Fruit fly (Drosophila melanogaster) whole organism, embryonic: ENCODE measurements around the gene Fbw5.
A peak's percentile ranks its signal among the peaks of the same experiment; 100 is the strongest.

ENCODE experiments used
- CG10209 ChIP-seq: fragments of 200-800 bp; sonication (Bioruptor generic); optimal IDR thresholded peaks from 3 replicates; lab custom pipeline; 2017; ENCODE audit warnings: missing biosample characterization, mild to moderate bottlenecking, missing genetic modification characterization, missing genetic modification reagents
- CG10543 ChIP-seq: fragments of 200-800 bp; sonication (Bioruptor generic); optimal IDR thresholded peaks from 3 replicates; lab custom pipeline; 2017; ENCODE audit warnings: missing biosample characterization, mild to moderate bottlenecking, missing genetic modification characterization, moderate library complexity
- CG11504 ChIP-seq: fragments of 200-800 bp; sonication (Bioruptor generic); optimal IDR thresholded peaks from 3 replicates; lab custom pipeline; 2019; ENCODE audit warnings: missing biosample characterization, mild to moderate bottlenecking, missing genetic modification characterization, moderate library complexity
- CG12236 ChIP-seq: fragments of 200-800 bp; sonication (Bioruptor generic); optimal IDR thresholded peaks from 2 replicates; lab custom pipeline; 2016; ENCODE audit warnings: missing biosample characterization, missing genetic modification characterization
- CG13296 ChIP-seq: fragments of 200-800 bp; sonication (Bioruptor generic); optimal IDR thresholded peaks from 3 replicates; lab custom pipeline; 2018; ENCODE audit warnings: missing biosample characterization, mild to moderate bottlenecking, missing genetic modification characterization
- CG15601 ChIP-seq: fragments of 200-800 bp; sonication (Bioruptor generic); optimal IDR thresholded peaks from 3 replicates; lab custom pipeline; 2019; ENCODE audit warnings: missing biosample characterization, mild to moderate bottlenecking, missing genetic modification characterization, moderate library complexity
- CG16779 ChIP-seq: fragments of 200-800 bp; sonication (Bioruptor generic); IDR thresholded peaks from 2 replicates; pipeline ENCODE4 v1.3.6; 2022; ENCODE audit warnings: missing biosample characterization, missing genetic modification characterization
- CG17328 ChIP-seq: fragments of 200-800 bp; sonication (Bioruptor generic); IDR thresholded peaks from 2 replicates; pipeline ENCODE4 v1.3.6; 2022; ENCODE audit warnings: missing biosample characterization, missing genetic modification characterization
- CG17612 ChIP-seq: fragments of 200-800 bp; sonication (Bioruptor generic); IDR thresholded peaks from 2 replicates; pipeline ENCODE4 v1.3.6; 2022; ENCODE audit warnings: missing biosample characterization, missing genetic modification characterization
- CG1832 ChIP-seq: fragments of 200-800 bp; sonication (Bioruptor generic); optimal IDR thresholded peaks from 2 replicates; lab custom pipeline; 2017; ENCODE audit warnings: missing biosample characterization, mild to moderate bottlenecking, missing genetic modification characterization, inconsistent platforms
- CG18619 ChIP-seq: fragments of 200-800 bp; sonication (Bioruptor generic); optimal IDR thresholded peaks from 3 replicates; lab custom pipeline; 2017; ENCODE audit warnings: missing biosample characterization, mild to moderate bottlenecking, missing genetic modification characterization
- CG30020 ChIP-seq: fragments of 200-800 bp; optimal IDR thresholded peaks from 2 replicates; lab custom pipeline; 2019; ENCODE audit warnings: missing biosample characterization, mild to moderate bottlenecking, missing genetic modification characterization, moderate library complexity
- CG30403 ChIP-seq: fragments of 200-800 bp; sonication (Bioruptor generic); optimal IDR thresholded peaks from 3 replicates; lab custom pipeline; 2016; ENCODE audit warnings: missing biosample characterization, missing genetic modification characterization
- CG4328 ChIP-seq: fragments of 200-800 bp; sonication (Bioruptor generic); optimal IDR thresholded peaks from 3 replicates; lab custom pipeline; 2017; ENCODE audit warnings: missing biosample characterization, missing genetic modification reagents, missing genetic modification characterization
- CG5180 ChIP-seq: fragments of 200-800 bp; sonication (Bioruptor generic); optimal IDR thresholded peaks from 3 replicates; lab custom pipeline; 2017; ENCODE audit warnings: missing biosample characterization, missing genetic modification characterization, mild to moderate bottlenecking, moderate library complexity, missing genetic modification reagents
- CG6654 ChIP-seq: fragments of 200-800 bp; sonication (Bioruptor generic); optimal IDR thresholded peaks from 2 replicates; lab custom pipeline; 2017; ENCODE audit warnings: missing biosample characterization, mild to moderate bottlenecking, missing genetic modification characterization
- D19B ChIP-seq: fragments of 200-800 bp; sonication (Bioruptor generic); optimal IDR thresholded peaks from 2 replicates; lab custom pipeline; 2017; ENCODE audit warnings: missing biosample characterization, mild to moderate bottlenecking, missing genetic modification characterization
- Dad ChIP-seq: fragments of 200-800 bp; sonication (Bioruptor generic); optimal IDR thresholded peaks from 3 replicates; lab custom pipeline; 2016; ENCODE audit warnings: missing biosample characterization, missing genetic modification characterization
- Dfd ChIP-seq, 2 experiments: fragments of >200 bp; optimal IDR thresholded peaks; 2 replicates each; lab custom pipeline; 2017; ENCODE audit warnings: missing biosample characterization in 2 of 2, missing genetic modification characterization in 2 of 2
- Drgx ChIP-seq: fragments of 200-800 bp; sonication (Bioruptor generic); IDR thresholded peaks from 2 replicates; pipeline ENCODE4 v1.3.6; 2022; ENCODE audit warnings: missing biosample characterization, missing genetic modification characterization
- ERR ChIP-seq: fragments of 200-800 bp; sonication (Bioruptor generic); optimal IDR thresholded peaks from 2 replicates; lab custom pipeline; 2016; ENCODE audit warnings: missing biosample characterization, missing genetic modification characterization
- Eip74EF ChIP-seq, 2 experiments: fragments of 200-800 bp in 1 of 2; fragments of >200 bp in 1 of 2; sonication (Bioruptor generic) in 1 of 2; optimal IDR thresholded peaks; 2 replicates each; lab custom pipeline; 2017 to 2019; ENCODE audit warnings: missing biosample characterization in 2 of 2, missing genetic modification characterization in 2 of 2, mild to moderate bottlenecking in 1 of 2, moderate library complexity in 1 of 2
- Elba2 ChIP-seq: fragments of 200-800 bp; sonication (Bioruptor generic); optimal IDR thresholded peaks from 3 replicates; lab custom pipeline; 2016; ENCODE audit warnings: missing biosample characterization, missing genetic modification characterization
- Hr51 ChIP-seq, 2 experiments: fragments of 200-800 bp; sonication (Bioruptor generic); optimal IDR thresholded peaks; 2 replicates in 1 of 2; 3 replicates in 1 of 2; lab custom pipeline; 2016 to 2018; ENCODE audit warnings: missing biosample characterization in 2 of 2, missing genetic modification characterization in 2 of 2, mild to moderate bottlenecking in 1 of 2, moderate library complexity in 1 of 2
- Hsf ChIP-seq: fragments of 200-800 bp; sonication (Bioruptor generic); optimal IDR thresholded peaks from 3 replicates; lab custom pipeline; 2016; ENCODE audit warnings: missing biosample characterization, missing genetic modification characterization
- Med ChIP-seq: fragments of 200-800 bp; sonication (Bioruptor generic); peaks from one replicate; lab custom pipeline; 2016; ENCODE audit warnings: missing biosample characterization, missing genetic modification characterization, mild to moderate bottlenecking, inconsistent platforms, moderate library complexity
- Rx ChIP-seq: fragments of 200-800 bp; sonication (Bioruptor generic); IDR thresholded peaks from 2 replicates; pipeline ENCODE4 v1.3.6; 2022; ENCODE audit warnings: missing biosample characterization, missing genetic modification characterization
- TFAM ChIP-seq: fragments of 200-800 bp; sonication (Bioruptor generic); optimal IDR thresholded peaks from 2 replicates; lab custom pipeline; 2017; ENCODE audit warnings: missing biosample characterization, missing genetic modification characterization, inconsistent platforms
- ac ChIP-seq: fragments of 200-800 bp; sonication (Bioruptor generic); optimal IDR thresholded peaks from 3 replicates; lab custom pipeline; 2017; ENCODE audit warnings: missing biosample characterization, mild to moderate bottlenecking, missing genetic modification characterization
- al ChIP-seq: fragments of 200-800 bp; sonication (Bioruptor generic); IDR thresholded peaks from 2 replicates; pipeline ENCODE4 v1.3.6; 2022; ENCODE audit warnings: missing biosample characterization, missing genetic modification characterization
- ase ChIP-seq: fragments of 200-800 bp; sonication (Bioruptor generic); IDR thresholded peaks from 3 replicates; pipeline ENCODE4 v1.3.6; 2022; ENCODE audit warnings: missing biosample characterization, missing genetic modification characterization
- caup ChIP-seq: fragments of 200-800 bp; sonication (Bioruptor generic); optimal IDR thresholded peaks from 3 replicates; lab custom pipeline; 2017; ENCODE audit warnings: missing biosample characterization, mild to moderate bottlenecking, missing genetic modification characterization, moderate library complexity; ENCODE audit not compliant: severe bottlenecking
- croc ChIP-seq: fragments of 200-800 bp; sonication (Bioruptor generic); conservative IDR thresholded peaks from 3 replicates; pipeline ENCODE4 v1.3.6; 2022; ENCODE audit warnings: missing biosample characterization, missing genetic modification characterization
- crp ChIP-seq, 2 experiments: fragments of 200-800 bp; sonication (Bioruptor generic); optimal IDR thresholded peaks; 2 replicates in 1 of 2; 3 replicates in 1 of 2; lab custom pipeline; 2017; ENCODE audit warnings: missing biosample characterization in 2 of 2, missing genetic modification characterization in 2 of 2, mild to moderate bottlenecking in 1 of 2, moderate library complexity in 1 of 2
- da ChIP-seq: fragments of 200-800 bp; sonication (Bioruptor generic); optimal IDR thresholded peaks from 2 replicates; lab custom pipeline; 2016; ENCODE audit warnings: missing biosample characterization, missing genetic modification characterization
- eve ChIP-seq, 2 experiments: fragments of >200 bp; optimal IDR thresholded peaks; 2 replicates each; lab custom pipeline; 2017; ENCODE audit warnings: missing biosample characterization in 2 of 2, missing genetic modification characterization in 2 of 2
- fu2 ChIP-seq: fragments of 200-800 bp; sonication (Bioruptor generic); optimal IDR thresholded peaks from 2 replicates; lab custom pipeline; 2016; ENCODE audit warnings: missing biosample characterization, missing genetic modification characterization
- hb ChIP-seq: fragments of 200-800 bp; sonication (Bioruptor generic); IDR thresholded peaks from 3 replicates; pipeline ENCODE4 v1.3.6; 2022; ENCODE audit warnings: missing biosample characterization, missing genetic modification characterization; ENCODE audit not compliant: partially characterized antibody
- jumu ChIP-seq: fragments of 200-800 bp; sonication (Bioruptor generic); optimal IDR thresholded peaks from 3 replicates; lab custom pipeline; 2016; ENCODE audit warnings: missing biosample characterization, missing genetic modification characterization
- lab ChIP-seq: fragments of 200-800 bp; sonication (Bioruptor generic); optimal IDR thresholded peaks from 3 replicates; lab custom pipeline; 2017; ENCODE audit warnings: missing biosample characterization, missing genetic modification characterization, mild to moderate bottlenecking, moderate library complexity, missing genetic modification reagents
- lmd ChIP-seq: fragments of 200-800 bp; sonication (Bioruptor generic); IDR thresholded peaks from 2 replicates; pipeline ENCODE4 v1.3.6; 2022; ENCODE audit warnings: missing biosample characterization, missing genetic modification characterization
- mld ChIP-seq: fragments of 200-800 bp; sonication (Bioruptor generic); IDR thresholded peaks from 3 replicates; pipeline ENCODE4 v1.3.6; 2022; ENCODE audit warnings: missing biosample characterization, missing genetic modification characterization; ENCODE audit not compliant: partially characterized antibody
- nmo ChIP-seq: fragments of 200-800 bp; sonication (Bioruptor generic); optimal IDR thresholded peaks from 2 replicates; lab custom pipeline; 2018; ENCODE audit warnings: missing biosample characterization, mild to moderate bottlenecking, missing genetic modification characterization, moderate library complexity
- org-1 ChIP-seq: fragments of 200-800 bp; sonication (Bioruptor generic); optimal IDR thresholded peaks from 2 replicates; lab custom pipeline; 2017; ENCODE audit warnings: missing biosample characterization, missing genetic modification characterization
- pita ChIP-seq: fragments of 200-800 bp; sonication (Bioruptor generic); optimal IDR thresholded peaks from 2 replicates; lab custom pipeline; 2017; ENCODE audit warnings: missing biosample characterization, mild to moderate bottlenecking, missing genetic modification characterization
- ro ChIP-seq: fragments of 200-800 bp; sonication (Bioruptor generic); IDR thresholded peaks from 2 replicates; pipeline ENCODE4 v1.3.6; 2022; ENCODE audit warnings: missing biosample characterization, missing genetic modification characterization
- vvl ChIP-seq: fragments of 200-800 bp; sonication (Bioruptor generic); IDR thresholded peaks from 2 replicates; pipeline ENCODE4 v1.3.6; 2022; ENCODE audit warnings: missing biosample characterization, missing genetic modification characterization
- wek ChIP-seq: fragments of 200-800 bp; sonication (Bioruptor generic); optimal IDR thresholded peaks from 3 replicates; lab custom pipeline; 2018; ENCODE audit warnings: missing biosample characterization, mild to moderate bottlenecking, missing genetic modification characterization, moderate library complexity
- zen2 ChIP-seq: fragments of 200-800 bp; sonication (Bioruptor generic); IDR thresholded peaks from 3 replicates; pipeline ENCODE4 v1.3.6; 2022; ENCODE audit warnings: missing biosample characterization, missing genetic modification characterization; ENCODE audit not compliant: partially characterized antibody

The Fbw5 gene

DNA sequence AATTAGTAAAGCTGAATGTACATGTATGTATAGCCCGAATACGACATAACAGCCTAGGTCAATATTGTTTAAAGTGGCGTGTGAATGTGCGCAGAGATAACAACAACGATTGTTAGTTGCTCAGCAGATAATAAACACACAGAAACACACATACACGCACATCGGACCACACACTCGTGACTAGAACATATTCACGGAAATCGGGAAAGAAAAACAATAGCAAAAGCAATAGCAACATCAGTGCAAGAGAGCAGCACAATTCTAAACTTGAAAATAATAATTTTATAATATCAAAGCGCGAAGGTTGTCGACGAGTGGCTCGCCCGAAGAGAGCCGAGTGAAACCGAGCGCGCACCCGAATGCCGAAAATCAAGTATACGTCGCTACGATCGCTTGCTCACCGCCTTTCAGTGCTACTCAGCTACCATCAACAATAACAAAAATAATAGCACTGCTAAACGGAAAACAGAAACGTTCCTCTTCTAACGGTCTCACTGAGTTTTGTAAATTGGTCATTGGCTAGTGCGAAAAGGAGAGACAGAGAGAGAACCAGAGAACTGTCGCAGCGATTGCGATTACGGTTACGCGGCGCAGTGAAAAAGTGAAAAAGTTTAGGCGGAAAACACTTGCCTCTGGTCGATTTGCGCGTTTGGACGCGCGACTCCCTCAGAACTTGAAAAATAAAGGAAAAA lies 17.3 kb upstream of the Fbw5 start (continued):
- no peak for TF ChIP-seq CG1832
- TF ChIP-seq Drgx, result no peak
- no peak for TF ChIP-seq croc (GFP tag; lab: Robert Waterston, UW)
- TF ChIP-seq zen2 (GFP tag; lab: Robert Waterston, UW), result no peak
- TF ChIP-seq CG13296 (GFP tag; lab: Kevin White, UChicago), result peak; percentile 53
- TF ChIP-seq CG4328 (GFP tag; lab: Kevin White, UChicago), result peak; percentile 52
- TF ChIP-seq pita, result no peak
- TF ChIP-seq Elba2, result no peak
- TF ChIP-seq CG11504, result no peak
- TF ChIP-seq CG10209 (GFP tag; lab: Kevin White, UChicago), result peak; percentile 34
- peak; percentile 55 for TF ChIP-seq caup (GFP tag; lab: Kevin White, UChicago)
- no peak for TF ChIP-seq ro
- peak; percentile 95 for TF ChIP-seq CG10543 (GFP tag; lab: Kevin White, UChicago)
- peak; percentile 26 for TF ChIP-seq CG18619
- TF ChIP-seq CG16779 (GFP tag; lab: Robert Waterston, UW), result no peak
- no peak for TF ChIP-seq D19B (GFP tag; lab: Kevin White, UChicago)
- no peak for TF ChIP-seq CG6654 (GFP tag; lab: Kevin White, UChicago)
- TF ChIP-seq al, result no peak
- TF ChIP-seq CG15601 (tag; lab: Kevin White, UChicago), result no peak
- TF ChIP-seq mld (GFP tag; lab: Robert Waterston, UW), result no peak
- TF ChIP-seq Eip74EF (GFP tag; optimal IDR thresholded peaks at IDR 0.05; lab: Kevin White, UChicago), result peak in 1 of 2 experiments; percentile 88
- TF ChIP-seq CG17328, result no peak
- peak in 1 of 2 experiments; percentile 88 for TF ChIP-seq eve (GFP tag; optimal IDR thresholded peaks at IDR 0.05; lab: Kevin White, UChicago)
- TF ChIP-seq CG30020 (tag; lab: Kevin White, UChicago), result no peak
- no peak for TF ChIP-seq CG5180 (GFP tag; lab: Kevin White, UChicago)
- TF ChIP-seq Med (GFP tag; lab: Kevin White, UChicago), result peak; percentile 73
- peak; percentile 56 for TF ChIP-seq lab
- no peak for TF ChIP-seq ERR
- no peak for TF ChIP-seq CG12236 (GFP tag; lab: Kevin White, UChicago)
- TF ChIP-seq CG30403 (GFP tag; lab: Kevin White, UChicago), result no peak
- TF ChIP-seq crp (GFP tag; optimal IDR thresholded peaks at IDR 0.05; lab: Kevin White, UChicago), result no peak
- TF ChIP-seq vvl (GFP tag; lab: Robert Waterston, UW), result no peak
- no peak for TF ChIP-seq Dad (GFP tag; lab: Kevin White, UChicago)
- no peak for TF ChIP-seq da
- TF ChIP-seq ase (GFP tag; lab: Robert Waterston, UW), result no peak
- no peak for TF ChIP-seq nmo (GFP tag; lab: Kevin White, UChicago)
- no peak for TF ChIP-seq Hr51 (GFP tag; optimal IDR thresholded peaks at IDR 0.05; lab: Kevin White, UChicago)
- no peak for TF ChIP-seq Dfd (GFP tag; optimal IDR thresholded peaks at IDR 0.05; lab: Kevin White, UChicago)
- no peak for TF ChIP-seq fu2 (GFP tag; lab: Kevin White, UChicago)
- TF ChIP-seq TFAM (GFP tag; lab: Kevin White, UChicago), result no peak
- TF ChIP-seq Hsf, result no peak
- TF ChIP-seq CG17612 (GFP tag; lab: Robert Waterston, UW), result no peak
- TF ChIP-seq ac (GFP tag; lab: Kevin White, UChicago), result no peak
- no peak for TF ChIP-seq Rx (GFP tag; lab: Robert Waterston, UW)
- TF ChIP-seq jumu, result no peak
- no peak for TF ChIP-seq hb (GFP tag; lab: Robert Waterston, UW)
- no peak for TF ChIP-seq lmd (GFP tag; lab: Robert Waterston, UW)
- TF ChIP-seq org-1 (GFP tag; lab: Kevin White, UChicago), result no peak
- peak; percentile 50 for TF ChIP-seq wek
